Worm (Caenorhabditis elegans) whole organism, young adult: ENCODE measurements around the gene zer-1.

ENCODE experiments used
- C06A6.2 ChIP-seq: fragments of 200-800 bp; sonication (Bioruptor generic); conservative IDR thresholded peaks from 2 replicates; pipeline ENCODE4 v1.3.6; 2022; ENCODE audit warnings: missing genetic modification characterization, missing compliant biosample characterization
- C17E4.6 ChIP-seq: fragments of 200-800 bp; sonication (Bioruptor generic); IDR thresholded peaks from 2 replicates; pipeline ENCODE4 v1.3.6; 2022; ENCODE audit warnings: missing genetic modification reagents, missing genetic modification characterization, missing compliant biosample characterization
- dpff-1 ChIP-seq: sonication (generic microtip); optimal IDR thresholded peaks from 2 replicates; lab custom pipeline; 2017; ENCODE audit warnings: mild to moderate bottlenecking, missing genetic modification characterization, missing compliant biosample characterization
- ets-4 ChIP-seq: fragments of 200-800 bp; sonication (Bioruptor generic); optimal IDR thresholded peaks from 2 replicates; lab custom pipeline; 2018; ENCODE audit warnings: mild to moderate bottlenecking, missing genetic modification characterization, missing compliant biosample characterization
- fkh-3 ChIP-seq: sonication (generic microtip); optimal IDR thresholded peaks from 2 replicates; lab custom pipeline; 2016; ENCODE audit warnings: mild to moderate bottlenecking, missing genetic modification characterization, missing compliant biosample characterization
- madf-8 ChIP-seq: fragments of 200-800 bp; sonication (Bioruptor generic); conservative IDR thresholded peaks from 2 replicates; pipeline ENCODE4 v1.3.6; 2022; ENCODE audit warnings: missing genetic modification reagents, missing genetic modification characterization, missing compliant biosample characterization
- nhr-179 ChIP-seq: sonication (generic microtip); optimal IDR thresholded peaks from 2 replicates; lab custom pipeline; 2016; ENCODE audit warnings: mild to moderate bottlenecking, missing genetic modification characterization, missing compliant biosample characterization
- pbrm-1 ChIP-seq: fragments of 200-800 bp; sonication (Bioruptor generic); IDR thresholded peaks from 2 replicates; pipeline ENCODE4 v1.3.6; 2022; ENCODE audit warnings: missing genetic modification reagents, missing genetic modification characterization, missing compliant biosample characterization
- pha-4 ChIP-seq: fragments of 150-350 bp; sonication (generic microtip); optimal IDR thresholded peaks from 2 replicates; lab custom pipeline; 2014; ENCODE audit warnings: missing biosample characterization, missing genetic modification reagents, missing genetic modification characterization
- rpc-1 ChIP-seq, 2 experiments: fragments of 150-350 bp in 1 of 2; sonication (generic microtip) in 1 of 2; optimal IDR thresholded peaks; 2 replicates each; lab custom pipeline; 2014 to 2018; ENCODE audit warnings: missing biosample characterization in 1 of 2, missing genetic modification characterization in 1 of 2, missing genetic modification reagents in 1 of 2, missing genotype in 1 of 2
- snpc-1.3 ChIP-seq: sonication (generic microtip); optimal IDR thresholded peaks from 2 replicates; lab custom pipeline; 2017; ENCODE audit warnings: missing genetic modification characterization, mild to moderate bottlenecking, missing compliant biosample characterization, antibody characterized with exemption, moderate library complexity, missing genotype, missing genetic modification reagents; ENCODE audit not compliant: insufficient read depth

DNA sequence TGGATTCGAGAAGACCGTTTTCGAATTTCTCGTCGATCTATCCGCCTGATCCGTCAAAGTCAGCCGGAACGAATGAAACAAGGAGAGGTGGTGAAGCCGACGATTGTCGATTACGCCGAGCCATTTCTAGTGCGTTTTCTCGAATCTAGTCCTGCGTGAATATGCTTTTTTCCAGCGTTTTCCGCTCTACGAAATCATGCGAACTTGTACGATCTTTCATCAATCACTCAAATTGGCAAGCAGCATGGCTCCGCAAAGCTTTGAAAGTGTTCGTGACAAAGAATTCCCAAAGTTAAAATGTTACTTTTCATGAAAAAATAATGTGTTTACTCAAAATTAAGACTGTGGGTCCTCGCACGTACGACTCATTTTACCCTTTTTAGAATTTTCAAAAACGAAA, 10.3 kb upstream of the zer-1 start:
- no peak for TF ChIP-seq C17E4.6 (GFP tag; lab: Robert Waterston, UW)
- TF ChIP-seq snpc-1.3, result no peak
- TF ChIP-seq madf-8 (GFP tag; lab: Robert Waterston, UW), result no peak
- TF ChIP-seq ets-4, result no peak
- no peak for TF ChIP-seq fkh-3 (tag; lab: Kevin White, UChicago)
- TF ChIP-seq pha-4 (tag; lab: Kevin White, UChicago), result no peak
- no peak for TF ChIP-seq rpc-1 (optimal IDR thresholded peaks at IDR 0.05; lab: Kevin White, UChicago)
- no peak for TF ChIP-seq rpc-1 (tag; optimal IDR thresholded peaks at IDR 0.05; lab: Kevin White, UChicago)
- TF ChIP-seq nhr-179 (tag; lab: Kevin White, UChicago), result no peak
- no peak for TF ChIP-seq pbrm-1 (GFP tag; lab: Robert Waterston, UW)
- TF ChIP-seq C06A6.2 (GFP tag; lab: Robert Waterston, UW), result no peak
- TF ChIP-seq dpff-1 (tag; lab: Kevin White, UChicago), result no peak
